Worm (Caenorhabditis elegans): ENCODE data around the gene B0294.1.

DNA sequence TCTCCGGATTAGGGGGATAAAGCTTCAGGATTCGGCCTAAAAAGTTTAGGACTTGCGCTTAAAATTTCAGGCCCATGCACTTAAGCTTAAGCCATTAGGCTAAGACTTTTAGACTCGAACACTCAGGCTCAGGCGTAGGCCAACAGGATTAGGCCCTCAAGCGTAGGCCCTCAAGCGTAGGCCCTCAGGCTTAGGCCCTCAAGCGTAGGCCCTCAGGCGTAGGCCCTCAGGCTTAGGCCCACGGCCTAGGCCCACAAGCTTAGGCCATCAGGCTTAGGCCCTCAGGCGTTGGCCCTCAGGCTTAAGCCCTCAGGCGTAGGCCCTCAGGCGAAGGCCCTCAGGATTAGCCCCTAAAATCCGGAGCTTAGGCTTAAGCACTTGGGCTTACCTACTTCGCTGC is 46.6 kb downstream of the B0294.1 start:
- TF ChIP-seq ama-1 (optimal IDR thresholded peaks at IDR 0.05), result no peak
- TF ChIP-seq nhr-6 (tag; optimal IDR thresholded peaks at IDR 0.05), result no peak
- TF ChIP-seq skn-1 (tag; optimal IDR thresholded peaks at IDR 0.05), result no peak
- no peak for TF ChIP-seq lin-11 (tag; optimal IDR thresholded peaks at IDR 0.05)
- no peak for TF ChIP-seq elt-1 (tag; optimal IDR thresholded peaks at IDR 0.05)
- no peak for TF ChIP-seq nhr-237 (tag; optimal IDR thresholded peaks at IDR 0.05)
- no peak for TF ChIP-seq snpc-4 (tag; optimal IDR thresholded peaks at IDR 0.05)
- no peak for TF ChIP-seq dmd-4 (tag; optimal IDR thresholded peaks at IDR 0.05)
- no peak for TF ChIP-seq fos-1 (tag; optimal IDR thresholded peaks at IDR 0.05)
- TF ChIP-seq ceh-82 (tag; optimal IDR thresholded peaks at IDR 0.05), result no peak
- TF ChIP-seq R02D3.7 (tag; optimal IDR thresholded peaks at IDR 0.05), result no peak
- TF ChIP-seq blmp-1 (tag; optimal IDR thresholded peaks at IDR 0.05; ENCODE audit: insufficient read depth), result no peak
